Worm (Caenorhabditis elegans) whole organism, L1 larva: ENCODE results near the gene twk-21.

Source experiments
- C04F5.9 ChIP-seq: sonication (generic microtip); optimal IDR thresholded peaks from 2 replicates; lab custom pipeline; 2016; ENCODE audit warnings: missing genetic modification characterization, missing compliant biosample characterization
- C16A3.4 ChIP-seq: fragments of 150-350 bp; optimal IDR thresholded peaks from 2 replicates; lab custom pipeline; 2014; ENCODE audit warnings: missing biosample characterization, missing genetic modification characterization
- C34B4.2 ChIP-seq: sonication (generic microtip); optimal IDR thresholded peaks from 2 replicates; lab custom pipeline; 2017; ENCODE audit warnings: mild to moderate bottlenecking, missing genetic modification characterization, missing compliant biosample characterization
- blmp-1 ChIP-seq: fragments of 150-350 bp; optimal IDR thresholded peaks from 2 replicates; lab custom pipeline; 2014; ENCODE audit warnings: missing biosample characterization, missing genetic modification characterization
- ceh-63 ChIP-seq: fragments of 200-800 bp; sonication (Bioruptor generic); optimal IDR thresholded peaks from 2 replicates; lab custom pipeline; 2018; ENCODE audit warnings: mild to moderate bottlenecking, missing genetic modification characterization, missing compliant biosample characterization
- ceh-8 ChIP-seq: fragments of 200-800 bp; sonication (Bioruptor generic); optimal IDR thresholded peaks from 2 replicates; lab custom pipeline; 2018; ENCODE audit warnings: mild to moderate bottlenecking, missing genetic modification characterization, moderate library complexity, missing compliant biosample characterization
- ceh-82 ChIP-seq, 3 experiments: fragments of 150-350 bp in 1 of 3; sonication (generic microtip) in 2 of 3; optimal IDR thresholded peaks; 2 replicates each; lab custom pipeline; 2014 to 2017; ENCODE audit warnings: missing biosample characterization in 3 of 3, missing genetic modification characterization in 3 of 3
- ceh-90 ChIP-seq: sonication (generic microtip); optimal IDR thresholded peaks from 2 replicates; lab custom pipeline; 2016; ENCODE audit warnings: missing genetic modification characterization, missing compliant biosample characterization
- ces-1 ChIP-seq: fragments of 150-350 bp; optimal IDR thresholded peaks from 2 replicates; lab custom pipeline; 2014; ENCODE audit warnings: missing biosample characterization, missing genetic modification reagents, missing genetic modification characterization
- dsc-1 ChIP-seq: sonication (generic microtip); optimal IDR thresholded peaks from 2 replicates; lab custom pipeline; 2016; ENCODE audit warnings: mild to moderate bottlenecking, missing genetic modification characterization, missing compliant biosample characterization
- efl-1 ChIP-seq, 4 experiments: fragments of 150-350 bp; optimal IDR thresholded peaks in 3 of 4; peaks in 1 of 4; 1 replicate in 1 of 4; 2 replicates in 3 of 4; lab custom pipeline; 2014; ENCODE audit warnings: missing biosample characterization in 2 of 4, missing genetic modification characterization in 2 of 4, missing genetic modification reagents in 2 of 4
- egl-13 ChIP-seq: sonication (generic microtip); optimal IDR thresholded peaks from 2 replicates; lab custom pipeline; 2016; ENCODE audit warnings: missing genotype, missing genetic modification reagents, missing genetic modification characterization, missing compliant biosample characterization
- elt-2 ChIP-seq: sonication (generic microtip); optimal IDR thresholded peaks from 2 replicates; lab custom pipeline; 2016; ENCODE audit warnings: missing genetic modification characterization, mild to moderate bottlenecking, inconsistent platforms, missing compliant biosample characterization, missing genetic modification reagents
- elt-3 ChIP-seq, 6 experiments: fragments of 150-350 bp in 1 of 6; sonication (generic microtip); optimal IDR thresholded peaks; 2 replicates each; lab custom pipeline; 2017 to 2018; ENCODE audit warnings: missing biosample characterization in 6 of 6, missing genetic modification characterization in 6 of 6, inconsistent platforms in 1 of 6
- ets-5 ChIP-seq: fragments of 200-800 bp; sonication (Bioruptor generic); IDR thresholded peaks from 2 replicates; pipeline ENCODE4 v1.3.6; 2022; ENCODE audit warnings: missing genetic modification characterization, missing compliant biosample characterization
- fkh-10 ChIP-seq: sonication (generic microtip); optimal IDR thresholded peaks from 2 replicates; lab custom pipeline; 2017; ENCODE audit warnings: missing biosample characterization, missing genetic modification reagents, missing genetic modification characterization
- fkh-4 ChIP-seq: sonication (generic microtip); optimal IDR thresholded peaks from 2 replicates; lab custom pipeline; 2016; ENCODE audit warnings: missing compliant biosample characterization, missing genetic modification characterization, borderline replicate concordance
- fkh-8 ChIP-seq: sonication (generic microtip); optimal IDR thresholded peaks from 2 replicates; lab custom pipeline; 2016; ENCODE audit warnings: mild to moderate bottlenecking, missing genetic modification characterization, missing compliant biosample characterization
- hlh-17 ChIP-seq: fragments of 200-800 bp; sonication (Bioruptor generic); optimal IDR thresholded peaks from 2 replicates; lab custom pipeline; 2018; ENCODE audit warnings: missing genetic modification characterization, mild to moderate bottlenecking, missing compliant biosample characterization, moderate library complexity, borderline replicate concordance
- hpl-2 ChIP-seq: fragments of 150-350 bp; optimal IDR thresholded peaks from 2 replicates; lab custom pipeline; 2014; ENCODE audit warnings: missing biosample characterization, missing genetic modification reagents, missing genetic modification characterization
- jun-1 ChIP-seq: fragments of 150-350 bp; optimal IDR thresholded peaks from 2 replicates; lab custom pipeline; 2014; ENCODE audit warnings: missing biosample characterization, missing genetic modification reagents, missing genetic modification characterization
- lin-13 ChIP-seq: fragments of 150-350 bp; optimal IDR thresholded peaks from 2 replicates; lab custom pipeline; 2014; ENCODE audit warnings: missing biosample characterization, missing genetic modification reagents, missing genetic modification characterization
- lin-14 ChIP-seq: fragments of 200-800 bp; sonication (Bioruptor generic); optimal IDR thresholded peaks from 2 replicates; lab custom pipeline; 2018; ENCODE audit warnings: mild to moderate bottlenecking, missing genetic modification characterization, moderate library complexity, missing compliant biosample characterization
- lin-15B ChIP-seq: fragments of 150-350 bp; sonication (generic microtip); optimal IDR thresholded peaks from 3 replicates; lab custom pipeline; 2014; ENCODE audit warnings: missing biosample characterization, missing genetic modification characterization
- lin-39 ChIP-seq: fragments of 150-350 bp; optimal IDR thresholded peaks from 2 replicates; lab custom pipeline; 2014; ENCODE audit warnings: missing biosample characterization, missing genetic modification reagents, missing genetic modification characterization
- mab-9 ChIP-seq: fragments of 200-800 bp; sonication (Bioruptor generic); IDR thresholded peaks from 2 replicates; pipeline ENCODE4 v1.3.6; 2022; ENCODE audit warnings: missing genetic modification reagents, missing genetic modification characterization, missing compliant biosample characterization
- mdl-1 ChIP-seq, 2 experiments: fragments of 150-350 bp; optimal IDR thresholded peaks; 2 replicates each; lab custom pipeline; 2014 to 2017; ENCODE audit warnings: missing biosample characterization in 2 of 2, missing genetic modification characterization in 2 of 2, inconsistent platforms in 1 of 2
- nhr-11 ChIP-seq: fragments of 150-350 bp; optimal IDR thresholded peaks from 2 replicates; lab custom pipeline; 2014; ENCODE audit warnings: missing biosample characterization, missing genetic modification characterization
- nhr-20 ChIP-seq: sonication (generic microtip); optimal IDR thresholded peaks from 2 replicates; lab custom pipeline; 2016; ENCODE audit warnings: mild to moderate bottlenecking, missing genetic modification characterization, missing compliant biosample characterization
- nhr-28 ChIP-seq: fragments of 150-350 bp; optimal IDR thresholded peaks from 2 replicates; lab custom pipeline; 2014; ENCODE audit warnings: missing biosample characterization, missing genetic modification characterization
- nhr-77 ChIP-seq: fragments of 150-350 bp; optimal IDR thresholded peaks from 2 replicates; lab custom pipeline; 2014; ENCODE audit warnings: missing biosample characterization, missing genetic modification characterization
- nhr-84 ChIP-seq: sonication (generic microtip); optimal IDR thresholded peaks from 2 replicates; lab custom pipeline; 2017; ENCODE audit warnings: missing biosample characterization, missing genetic modification characterization
- pag-3 ChIP-seq: sonication (generic microtip); optimal IDR thresholded peaks from 2 replicates; lab custom pipeline; 2017; ENCODE audit warnings: missing genetic modification characterization, mild to moderate bottlenecking, missing compliant biosample characterization, antibody characterized with exemption, borderline replicate concordance; ENCODE audit not compliant: insufficient read depth
- rnt-1 ChIP-seq: sonication (generic microtip); optimal IDR thresholded peaks from 2 replicates; lab custom pipeline; 2016; ENCODE audit warnings: mild to moderate bottlenecking, missing genetic modification characterization, moderate library complexity, missing compliant biosample characterization
- snu-23 ChIP-seq: sonication (generic microtip); optimal IDR thresholded peaks from 2 replicates; lab custom pipeline; 2016; ENCODE audit warnings: missing genetic modification characterization, missing compliant biosample characterization
- sptf-1 ChIP-seq: fragments of 150-350 bp; optimal IDR thresholded peaks from 2 replicates; lab custom pipeline; 2014; ENCODE audit warnings: missing biosample characterization, missing genetic modification characterization
- swsn-7 ChIP-seq: sonication (generic microtip); optimal IDR thresholded peaks from 2 replicates; lab custom pipeline; 2016; ENCODE audit warnings: missing genetic modification characterization, missing compliant biosample characterization
- tbx-2 ChIP-seq: sonication (generic microtip); optimal IDR thresholded peaks from 2 replicates; lab custom pipeline; 2016; ENCODE audit warnings: missing genetic modification characterization, missing compliant biosample characterization
- tlp-1 ChIP-seq: fragments of 150-350 bp; optimal IDR thresholded peaks from 2 replicates; lab custom pipeline; 2014; ENCODE audit warnings: missing biosample characterization, missing genetic modification characterization
- unc-130 ChIP-seq: fragments of 150-350 bp; optimal IDR thresholded peaks from 2 replicates; lab custom pipeline; 2017; ENCODE audit warnings: missing biosample characterization, missing genetic modification characterization, inconsistent platforms
- unc-86 ChIP-seq: sonication (generic microtip); optimal IDR thresholded peaks from 2 replicates; lab custom pipeline; 2016; ENCODE audit warnings: missing genetic modification characterization, missing compliant biosample characterization
- unc-98 ChIP-seq: fragments of 200-800 bp; sonication (Bioruptor generic); IDR thresholded peaks from 2 replicates; pipeline ENCODE4 v1.3.6; 2022; ENCODE audit warnings: missing genetic modification characterization, missing compliant biosample characterization
- zip-4 ChIP-seq: fragments of 200-800 bp; sonication (Bioruptor generic); optimal IDR thresholded peaks from 2 replicates; lab custom pipeline; 2018; ENCODE audit warnings: mild to moderate bottlenecking, missing genetic modification characterization, moderate library complexity, missing compliant biosample characterization
- ztf-11 ChIP-seq, 2 experiments: sonication (generic microtip); optimal IDR thresholded peaks; 2 replicates each; lab custom pipeline; 2016 to 2017; ENCODE audit warnings: missing genetic modification characterization in 2 of 2, missing biosample characterization in 1 of 2, missing compliant biosample characterization in 1 of 2
- ztf-4 ChIP-seq: fragments of 150-350 bp; optimal IDR thresholded peaks from 2 replicates; lab custom pipeline; 2014; ENCODE audit warnings: missing biosample characterization, missing genetic modification characterization

twk-21 gene

ce11 chrX:16300422-16300821, 730 bp downstream of the twk-21 start (continued):
- no peak for TF ChIP-seq mdl-1 (tag; optimal IDR thresholded peaks at IDR 0.05; lab: Kevin White, UChicago)
- TF ChIP-seq mab-9: no peak
- TF ChIP-seq lin-39 (tag; lab: Kevin White, UChicago): no peak
- no peak for TF ChIP-seq lin-13 (GFP tag; lab: Kevin White, UChicago)
- TF ChIP-seq dsc-1 (tag; lab: Kevin White, UChicago): no peak
- TF ChIP-seq elt-2 (tag; lab: Kevin White, UChicago): peak; percentile 31
- no peak for TF ChIP-seq sptf-1
- TF ChIP-seq egl-13: no peak
- no peak for TF ChIP-seq hpl-2 (GFP tag; lab: Kevin White, UChicago)
- TF ChIP-seq unc-86: no peak
- no peak for TF ChIP-seq C04F5.9
- no peak for TF ChIP-seq tlp-1 (tag; lab: Kevin White, UChicago)
- peak in 1 of 3 experiments; percentile 8 for TF ChIP-seq ceh-82 (tag; optimal IDR thresholded peaks at IDR 0.05; lab: Kevin White, UChicago)
- TF ChIP-seq nhr-11 (tag; lab: Kevin White, UChicago): no peak
- no peak for TF ChIP-seq snu-23 (GFP tag; lab: Kevin White, UChicago)
- peak; percentile 30 for TF ChIP-seq nhr-20 (tag; lab: Kevin White, UChicago)
- TF ChIP-seq efl-1 (optimal IDR thresholded peaks at IDR 0.05; lab: Kevin White, UChicago): no peak
- no peak for TF ChIP-seq efl-1 (GFP tag; optimal IDR thresholded peaks at IDR 0.05 in 1 of 2; lab: Kevin White, UChicago)
- TF ChIP-seq ceh-90 (tag; lab: Kevin White, UChicago): no peak
- TF ChIP-seq fkh-4: no peak
- TF ChIP-seq ets-5 (GFP tag; lab: Robert Waterston, UW): no peak
- TF ChIP-seq unc-130 (tag; lab: Kevin White, UChicago): no peak
- TF ChIP-seq nhr-77 (tag; lab: Kevin White, UChicago): no peak
- TF ChIP-seq ceh-8 (GFP tag; lab: Kevin White, UChicago): no peak
- TF ChIP-seq unc-98 (GFP tag; lab: Robert Waterston, UW): no peak
- no peak for TF ChIP-seq ceh-63 (GFP tag; lab: Kevin White, UChicago)
- peak; percentile 16 for TF ChIP-seq C16A3.4 (tag; lab: Kevin White, UChicago)
- TF ChIP-seq ces-1: no peak
- no peak for TF ChIP-seq lin-14 (GFP tag; lab: Kevin White, UChicago)
- TF ChIP-seq ztf-11 (tag; optimal IDR thresholded peaks at IDR 0.05; lab: Kevin White, UChicago): no peak
- peak; percentile 7 for TF ChIP-seq rnt-1 (tag; lab: Kevin White, UChicago)
- no peak for TF ChIP-seq elt-3 (tag; optimal IDR thresholded peaks at IDR 0.05; lab: Kevin White, UChicago)
- TF ChIP-seq blmp-1 (tag; lab: Kevin White, UChicago): no peak
- no peak for TF ChIP-seq C34B4.2 (tag; lab: Kevin White, UChicago)
- TF ChIP-seq pag-3: no peak
- no peak for TF ChIP-seq swsn-7 (tag; lab: Kevin White, UChicago)
- TF ChIP-seq hlh-17 (GFP tag; lab: Kevin White, UChicago): no peak
- TF ChIP-seq nhr-84 (tag; lab: Kevin White, UChicago): no peak
- no peak for TF ChIP-seq fkh-8 (tag; lab: Kevin White, UChicago)
- TF ChIP-seq lin-15B (tag; lab: Kevin White, UChicago): no peak
- no peak for TF ChIP-seq tbx-2 (tag; lab: Kevin White, UChicago)
- no peak for TF ChIP-seq zip-4 (GFP tag; lab: Kevin White, UChicago)
- no peak for TF ChIP-seq jun-1 (tag; lab: Kevin White, UChicago)
- no peak for TF ChIP-seq nhr-28

- TF ChIP-seq nhr-11 (tag; lab: Kevin White, UChicago): no peak
- no peak for TF ChIP-seq fkh-10
- no peak for TF ChIP-seq ztf-4 (tag; lab: Kevin White, UChicago)
- no peak for TF ChIP-seq C16A3.4 (tag; lab: Kevin White, UChicago)
- TF ChIP-seq, all 84 proteins: peak for 0
These were observed 6.5 kb downstream of the twk-21 start, which contains the start of gene twk-22 for ce11 chrX:16306164-16306563. TSS of gene twk-22 (plus strand) at chrX:16306464.
